Worm (Caenorhabditis elegans) whole organism, mixed stage, embryonic: ENCODE measurements around the gene str-240.

ENCODE experiments used
- M03D4.4 ChIP-seq: sonication (generic microtip); optimal IDR thresholded peaks from 2 replicates; lab custom pipeline; 2017; ENCODE audit warnings: mild to moderate bottlenecking, missing genetic modification characterization, missing compliant biosample characterization
- elt-1 ChIP-seq: sonication (generic microtip); optimal IDR thresholded peaks from 2 replicates; lab custom pipeline; 2017; ENCODE audit warnings: missing genetic modification characterization, mild to moderate bottlenecking, missing compliant biosample characterization, antibody characterized with exemption, moderate library complexity, borderline replicate concordance; ENCODE audit not compliant: insufficient read depth
- lsy-2 ChIP-seq: fragments of 150-350 bp; optimal IDR thresholded peaks from 2 replicates; lab custom pipeline; 2014; ENCODE audit warnings: missing biosample characterization, missing genetic modification characterization
- mep-1 ChIP-seq: fragments of 150-350 bp; optimal IDR thresholded peaks from 2 replicates; lab custom pipeline; 2017; ENCODE audit warnings: missing biosample characterization, missing genetic modification reagents, missing genetic modification characterization, inconsistent platforms
- snpc-4 ChIP-seq: fragments of 150-350 bp; optimal IDR thresholded peaks from 2 replicates; lab custom pipeline; 2014; ENCODE audit warnings: missing biosample characterization, missing genetic modification characterization
- unc-62 ChIP-seq: fragments of 150-350 bp; optimal IDR thresholded peaks from 2 replicates; lab custom pipeline; 2014; ENCODE audit warnings: missing biosample characterization, missing genetic modification reagents, missing genetic modification characterization

ce11 chrV:1566776-1567175 is 45.0 kb upstream of the str-240 start, which contains the start of gene cdc-25.2:
- TF ChIP-seq elt-1 (tag; lab: Kevin White, UChicago): no peak
- no peak for TF ChIP-seq unc-62 (GFP tag; lab: Kevin White, UChicago)
- no peak for TF ChIP-seq mep-1 (tag; lab: Kevin White, UChicago)
- no peak for TF ChIP-seq lsy-2
- TF ChIP-seq M03D4.4 (tag; lab: Kevin White, UChicago): no peak
- no peak for TF ChIP-seq snpc-4 (tag; lab: Kevin White, UChicago)
